Worm (Caenorhabditis elegans): ENCODE data around the gene C34C12.2.

Gene C34C12.2

ce11 chrIII:3477375-3477774, 23.8 kb downstream of the C34C12.2 start:
- TF ChIP-seq hmg-1.1 (GFP tag; IDR thresholded peaks at IDR 0.05): no peak
- no peak for TF ChIP-seq aha-1 (tag)
- TF ChIP-seq unc-62 (GFP tag; optimal IDR thresholded peaks at IDR 0.05 in 1 of 2): peak in 1 of 2 experiments; percentile 81
- TF ChIP-seq unc-62 (tag; optimal IDR thresholded peaks at IDR 0.05): no peak

ce11 chrIII:3478795-3479398, 25.3 kb downstream of the C34C12.2 start:
- TF ChIP-seq daf-12 (tag; optimal IDR thresholded peaks at IDR 0.05) (no peak), cey-2 (tag; optimal IDR thresholded peaks at IDR 0.05; ENCODE audit: borderline replicate concordance, insufficient read depth) (no peak), dmd-6 (GFP tag; IDR thresholded peaks at IDR 0.05) (no peak), ZK546.5 (tag; optimal IDR thresholded peaks at IDR 0.05) (no peak), zag-1 (tag; optimal IDR thresholded peaks at IDR 0.05) (no peak), pqm-1 (tag; optimal IDR thresholded peaks at IDR 0.05) (no peak), attf-4 (tag; optimal IDR thresholded peaks at IDR 0.05) (no peak), unc-130 (GFP tag; optimal IDR thresholded peaks at IDR 0.05) (no peak), ceh-28 (tag; optimal IDR thresholded peaks at IDR 0.05) (no peak), daf-19 (GFP tag; conservative IDR thresholded peaks at IDR 0.05) (no peak)

ce11 chrIII:3480236-3480635, 26.6 kb downstream of the C34C12.2 start:
- TF ChIP-seq attf-4 (tag; optimal IDR thresholded peaks at IDR 0.05): no peak
- peak; percentile 50 for TF ChIP-seq aha-1 (tag)
- TF ChIP-seq hlh-11 (tag; optimal IDR thresholded peaks at IDR 0.05): no peak
- no peak for TF ChIP-seq ZK546.5 (tag; optimal IDR thresholded peaks at IDR 0.05)
- TF ChIP-seq nhr-28 (tag; optimal IDR thresholded peaks at IDR 0.05): peak; percentile 6

- TF ChIP-seq daf-8 (GFP tag; IDR thresholded peaks at IDR 0.05) (no peak), gei-8 (GFP tag; optimal IDR thresholded peaks at IDR 0.05) (no peak), F37D6.2 (tag; optimal IDR thresholded peaks at IDR 0.05) (no peak), F49E8.2 (tag; optimal IDR thresholded peaks at IDR 0.05; ENCODE audit: borderline replicate concordance) (no peak), skn-1 (tag; optimal IDR thresholded peaks at IDR 0.05) (no peak), lir-3 (tag; optimal IDR thresholded peaks at IDR 0.05) (no peak)
These were observed 27.4 kb downstream of the C34C12.2 start for ce11 chrIII:3480950-3481349.

ce11 chrIII:3482291-3482690, 28.7 kb downstream of the C34C12.2 start, which contains the start of gene C34C12.6:
C34C12.6 (plus strand) TSS chrIII:3482591.
- TF ChIP-seq php-3 (GFP tag; IDR thresholded peaks at IDR 0.05) (no peak), daf-12 (tag; optimal IDR thresholded peaks at IDR 0.05) (no peak), F44E2.7 (GFP tag; IDR thresholded peaks at IDR 0.05) (no peak), ceh-62 (tag; optimal IDR thresholded peaks at IDR 0.05) (no peak), attf-4 (tag; optimal IDR thresholded peaks at IDR 0.05) (no peak), spr-1 (tag; optimal IDR thresholded peaks at IDR 0.05) (no peak), dmd-6 (GFP tag; IDR thresholded peaks at IDR 0.05) (no peak), F26F4.8 (GFP tag; conservative IDR thresholded peaks at IDR 0.05) (no peak), mxl-3 (GFP tag; optimal IDR thresholded peaks at IDR 0.05) (no peak), ZK337.2 (GFP tag; IDR thresholded peaks at IDR 0.05) (no peak)

- TF ChIP-seq dve-1 (tag; optimal IDR thresholded peaks at IDR 0.05; ENCODE audit: insufficient read depth): no peak
- no peak for TF ChIP-seq nhr-42 (GFP tag; IDR thresholded peaks at IDR 0.05)
- TF ChIP-seq jun-1 (tag; optimal IDR thresholded peaks at IDR 0.05): no peak
- no peak for TF ChIP-seq zfp-2 (tag; optimal IDR thresholded peaks at IDR 0.05)
- 0 out of 2 replicates have a peak, but pooled peaks have one; percentile 28 for TF ChIP-seq ceh-44 (GFP tag; IDR thresholded peaks at IDR 0.05)
- no peak for TF ChIP-seq dmd-6 (GFP tag; IDR thresholded peaks at IDR 0.05)
- TF ChIP-seq lin-29 (GFP tag; IDR thresholded peaks at IDR 0.05): no peak
- TF ChIP-seq aha-1 (tag): peak; percentile 70
- TF ChIP-seq ceh-82 (tag; optimal IDR thresholded peaks at IDR 0.05): no peak
These were observed 31.4 kb downstream of the C34C12.2 start for ce11 chrIII:3484995-3485394.
